Fruit fly (Drosophila melanogaster) whole organism, wandering third instar larva: ENCODE results near the gene CG4041.

Experiments used
- Abd-B ChIP-seq: fragments of >200 bp; optimal IDR thresholded peaks from 2 replicates; lab custom pipeline; 2017; ENCODE audit warnings: missing biosample characterization, missing genetic modification characterization
- Dfd ChIP-seq: fragments of >200 bp; optimal IDR thresholded peaks from 2 replicates; lab custom pipeline; 2017; ENCODE audit warnings: missing biosample characterization, missing genetic modification characterization
- Hnf4 ChIP-seq: fragments of 200-800 bp; sonication (Bioruptor generic); optimal IDR thresholded peaks from 2 replicates; lab custom pipeline; 2016; ENCODE audit warnings: missing biosample characterization, mild to moderate bottlenecking, missing genetic modification characterization
- N ChIP-seq: fragments of >200 bp; optimal IDR thresholded peaks from 2 replicates; lab custom pipeline; 2018; ENCODE audit warnings: missing biosample characterization, missing external identifiers, missing genetic modification characterization
- dmrt93B ChIP-seq: fragments of 200-800 bp; sonication (Bioruptor generic); optimal IDR thresholded peaks from 2 replicates; lab custom pipeline; 2018; ENCODE audit warnings: missing biosample characterization, mild to moderate bottlenecking, missing genetic modification characterization
- dsf ChIP-seq: sonication (Bioruptor generic); optimal IDR thresholded peaks from 2 replicates; lab custom pipeline; 2016; ENCODE audit warnings: missing biosample characterization, missing genetic modification characterization, borderline replicate concordance
- jim ChIP-seq: fragments of 175-275, 200-325 bp; sonication (Bioruptor generic); optimal IDR thresholded peaks from 2 replicates; lab custom pipeline; 2016; ENCODE audit warnings: missing biosample characterization, mild to moderate bottlenecking, missing genetic modification characterization
- lola ChIP-seq: fragments of >200 bp; optimal IDR thresholded peaks from 2 replicates; lab custom pipeline; 2017; ENCODE audit warnings: missing biosample characterization, missing genetic modification characterization
- pan ChIP-seq: fragments of >200 bp; optimal IDR thresholded peaks from 2 replicates; lab custom pipeline; 2017
- tai ChIP-seq: sonication (Bioruptor generic); optimal IDR thresholded peaks from 2 replicates; lab custom pipeline; 2016; ENCODE audit warnings: missing biosample characterization, missing genetic modification characterization

The CG4041 gene

dm6 chrX:4896892-4897291 is 21.4 kb downstream of the CG4041 start:
- TF ChIP-seq N (GFP tag; lab: Kevin White, UChicago) (no peak), jim (GFP tag; lab: Kevin White, UChicago) (no peak), pan (lab: Kevin White, UChicago) (peak; percentile 8)

- TF ChIP-seq Dfd (GFP tag; lab: Kevin White, UChicago) (peak; percentile 78), Hnf4 (GFP tag; lab: Kevin White, UChicago) (no peak)
These were observed 23.7 kb downstream of the CG4041 start for dm6 chrX:4894596-4894995.

DNA sequence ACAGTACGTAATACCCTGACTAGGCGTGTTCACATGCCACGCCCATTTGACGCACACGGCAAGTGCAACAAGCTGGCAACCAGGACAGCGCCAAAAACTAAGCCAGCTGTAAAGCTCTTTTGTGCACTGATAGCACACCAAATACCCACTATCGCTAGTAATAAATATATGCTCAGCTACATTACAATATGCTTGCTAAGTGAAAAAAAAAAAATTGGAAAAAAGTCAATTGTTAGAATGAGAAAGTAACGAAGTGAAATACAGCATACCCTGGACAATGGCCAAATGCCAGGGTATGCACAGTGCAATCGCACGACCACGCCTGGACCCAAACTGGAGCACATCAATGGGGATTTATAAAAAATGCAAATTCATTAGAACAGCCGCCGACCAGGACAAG is 32.4 kb downstream of the CG4041 start:
- no peak for TF ChIP-seq tai (GFP tag; lab: Kevin White, UChicago)
- TF ChIP-seq dsf (GFP tag; lab: Kevin White, UChicago), result no peak
- TF ChIP-seq, all 38 proteins: peak for 0

dm6 chrX:4875370-4875769 is 42.9 kb downstream of the CG4041 start, which contains the start of gene boil:
boil (plus strand) TSS chrX:4875670.
- TF ChIP-seq Abd-B (GFP tag; lab: Kevin White, UChicago) (no peak), lola (no peak), dmrt93B (GFP tag; lab: Kevin White, UChicago) (no peak), dsf (GFP tag; lab: Kevin White, UChicago) (no peak)
